Worm (Caenorhabditis elegans): Measurements from ENCODE around the gene Y41D4B.4.

Gene Y41D4B.4

ce11 chrIV:1649794-1650193, 10.1 kb upstream of the Y41D4B.4 start:
- no peak for TF ChIP-seq W03F9.2 (tag; optimal IDR thresholded peaks at IDR 0.05)
- no peak for TF ChIP-seq him-1 (tag; optimal IDR thresholded peaks at IDR 0.05)
- TF ChIP-seq dao-5 (tag; optimal IDR thresholded peaks at IDR 0.05) = no peak

- TF ChIP-seq him-1 (tag; optimal IDR thresholded peaks at IDR 0.05) (no peak), dao-5 (tag; optimal IDR thresholded peaks at IDR 0.05) (no peak), W03F9.2 (tag; optimal IDR thresholded peaks at IDR 0.05) (no peak)
Observed at ce11 chrIV:1655312-1655711, 4.6 kb upstream of the Y41D4B.4 start.

- no peak for TF ChIP-seq him-1 (tag; optimal IDR thresholded peaks at IDR 0.05)
- no peak for TF ChIP-seq dao-5 (tag; optimal IDR thresholded peaks at IDR 0.05)
- no peak for TF ChIP-seq W03F9.2 (tag; optimal IDR thresholded peaks at IDR 0.05)
Observed at ce11 chrIV:1657069-1657468, 2.8 kb upstream of the Y41D4B.4 start.

- TF ChIP-seq W03F9.2 (tag; optimal IDR thresholded peaks at IDR 0.05) = peak; percentile 98
- peak; percentile 94 for TF ChIP-seq him-1 (tag; optimal IDR thresholded peaks at IDR 0.05)
- TF ChIP-seq dao-5 (tag; optimal IDR thresholded peaks at IDR 0.05) = no peak
Observed at ce11 chrIV:1659045-1659741, 717 bp upstream of the Y41D4B.4 start, which contains the start of gene rps-28. Gene rps-28, plus strand, starts transcription at chrIV:1659691.

ce11 chrIV:1660735-1661134, 825 bp downstream of the Y41D4B.4 start:
- no peak for TF ChIP-seq dao-5 (tag; optimal IDR thresholded peaks at IDR 0.05)
- no peak for TF ChIP-seq him-1 (tag; optimal IDR thresholded peaks at IDR 0.05)
- no peak for TF ChIP-seq W03F9.2 (tag; optimal IDR thresholded peaks at IDR 0.05)

ce11 chrIV:1662872-1663271, 3.0 kb downstream of the Y41D4B.4 start:
- no peak for TF ChIP-seq dao-5 (tag; optimal IDR thresholded peaks at IDR 0.05)
- TF ChIP-seq W03F9.2 (tag; optimal IDR thresholded peaks at IDR 0.05) = no peak
- no peak for TF ChIP-seq him-1 (tag; optimal IDR thresholded peaks at IDR 0.05)

- no peak for TF ChIP-seq him-1 (tag; optimal IDR thresholded peaks at IDR 0.05)
Observed at ce11 chrIV:1672398-1672797, 12.5 kb downstream of the Y41D4B.4 start, which contains the start of gene Y41D4B.1. Gene Y41D4B.1, plus strand, starts transcription at chrIV:1672698.

- TF ChIP-seq W03F9.2 (tag; optimal IDR thresholded peaks at IDR 0.05) (no peak), dao-5 (tag; optimal IDR thresholded peaks at IDR 0.05) (no peak), him-1 (tag; optimal IDR thresholded peaks at IDR 0.05) (no peak)
Observed at ce11 chrIV:1676926-1677325, 17.0 kb downstream of the Y41D4B.4 start.

- TF ChIP-seq him-1 (tag; optimal IDR thresholded peaks at IDR 0.05) (no peak), dao-5 (tag; optimal IDR thresholded peaks at IDR 0.05) (no peak), W03F9.2 (tag; optimal IDR thresholded peaks at IDR 0.05) (no peak)
Observed at ce11 chrIV:1679227-1679626, 19.3 kb downstream of the Y41D4B.4 start.

- no peak for TF ChIP-seq W03F9.2 (tag; optimal IDR thresholded peaks at IDR 0.05)
- no peak for TF ChIP-seq him-1 (tag; optimal IDR thresholded peaks at IDR 0.05)
- TF ChIP-seq dao-5 (tag; optimal IDR thresholded peaks at IDR 0.05) = no peak
Observed at ce11 chrIV:1682066-1682465, 22.2 kb downstream of the Y41D4B.4 start, which contains the start of gene Y41D4B.24. Gene Y41D4B.24, minus strand, starts transcription at chrIV:1682166.

ce11 chrIV:1687151-1687550, 27.2 kb downstream of the Y41D4B.4 start:
- no peak for TF ChIP-seq dao-5 (tag; optimal IDR thresholded peaks at IDR 0.05)
- TF ChIP-seq him-1 (tag; optimal IDR thresholded peaks at IDR 0.05) = no peak
- no peak for TF ChIP-seq W03F9.2 (tag; optimal IDR thresholded peaks at IDR 0.05)

- no peak for TF ChIP-seq W03F9.2 (tag; optimal IDR thresholded peaks at IDR 0.05)
- no peak for TF ChIP-seq him-1 (tag; optimal IDR thresholded peaks at IDR 0.05)
- no peak for TF ChIP-seq dao-5 (tag; optimal IDR thresholded peaks at IDR 0.05)
Observed at ce11 chrIV:1691651-1692050, 31.7 kb downstream of the Y41D4B.4 start.

- TF ChIP-seq W03F9.2 (tag; optimal IDR thresholded peaks at IDR 0.05) (no peak), him-1 (tag; optimal IDR thresholded peaks at IDR 0.05) (no peak), dao-5 (tag; optimal IDR thresholded peaks at IDR 0.05) (no peak)
Observed at ce11 chrIV:1699599-1699998, 39.7 kb downstream of the Y41D4B.4 start, which contains the start of gene bus-2. Gene bus-2, plus strand, starts transcription at chrIV:1699899.

ce11 chrIV:1706996-1707395, 47.1 kb downstream of the Y41D4B.4 start, which contains the start of gene K08D12.4:
Gene K08D12.4, plus strand, starts transcription at chrIV:1707296.
- TF ChIP-seq him-1 (tag; optimal IDR thresholded peaks at IDR 0.05) = no peak
- TF ChIP-seq W03F9.2 (tag; optimal IDR thresholded peaks at IDR 0.05) = no peak
- TF ChIP-seq dao-5 (tag; optimal IDR thresholded peaks at IDR 0.05) = no peak

- TF ChIP-seq him-1 (tag; optimal IDR thresholded peaks at IDR 0.05) (no peak), W03F9.2 (tag; optimal IDR thresholded peaks at IDR 0.05) (no peak), dao-5 (tag; optimal IDR thresholded peaks at IDR 0.05) (no peak)
Observed at ce11 chrIV:1707960-1708359, 48.0 kb downstream of the Y41D4B.4 start.

Data from whole organism, L4/young adult.